Fruit fly (Drosophila melanogaster): Measurements from ENCODE around the gene CG33722.

The CG33722 gene

dm6 chr3R:8282727-8283126 lies 38.9 kb downstream of the CG33722 start (continued):
- TF ChIP-seq net (GFP tag; optimal IDR thresholded peaks at IDR 0.05) = no peak
- TF ChIP-seq vri (GFP tag; optimal IDR thresholded peaks at IDR 0.05) = peak; percentile 5
- TF ChIP-seq dac (GFP tag; optimal IDR thresholded peaks at IDR 0.05) = no peak
- no peak for TF ChIP-seq ss (GFP tag; optimal IDR thresholded peaks at IDR 0.05)
- no peak for TF ChIP-seq CG1621 (tag; optimal IDR thresholded peaks at IDR 0.05)
- TF ChIP-seq CG6808 (GFP tag; optimal IDR thresholded peaks at IDR 0.05) = no peak

dm6 chr3R:8284234-8284633 lies 40.4 kb downstream of the CG33722 start:
- TF ChIP-seq Hr4 (GFP tag; optimal IDR thresholded peaks at IDR 0.05) (no peak), ss (GFP tag; optimal IDR thresholded peaks at IDR 0.05) (no peak)

dm6 chr3R:8285727-8286344 lies 42.0 kb downstream of the CG33722 start:
- no peak for TF ChIP-seq Sox14 (GFP tag; optimal IDR thresholded peaks at IDR 0.05)
- TF ChIP-seq CG3919 (GFP tag; optimal IDR thresholded peaks at IDR 0.05) = no peak

dm6 chr3R:8287697-8288096 lies 43.8 kb downstream of the CG33722 start, which contains the start of gene Nazo:
TSS of gene Nazo (plus strand) at chr3R:8287876.
- no peak for TF ChIP-seq CG31627 (GFP tag; optimal IDR thresholded peaks at IDR 0.05)
- TF ChIP-seq CG11902 (GFP tag; optimal IDR thresholded peaks at IDR 0.05) = no peak
- no peak for TF ChIP-seq CG8319 (GFP tag; optimal IDR thresholded peaks at IDR 0.05)
- TF ChIP-seq fd85E (GFP tag; optimal IDR thresholded peaks at IDR 0.05) = no peak
- TF ChIP-seq net (GFP tag; optimal IDR thresholded peaks at IDR 0.05) = no peak
- TF ChIP-seq Smox (GFP tag; optimal IDR thresholded peaks at IDR 0.05) = no peak
- no peak for TF ChIP-seq OdsH (GFP tag; optimal IDR thresholded peaks at IDR 0.05)
- TF ChIP-seq CG6808 (GFP tag; optimal IDR thresholded peaks at IDR 0.05) = no peak
- TF ChIP-seq CG6792 (GFP tag; optimal IDR thresholded peaks at IDR 0.05) = no peak
- no peak for TF ChIP-seq pdm3 (GFP tag; optimal IDR thresholded peaks at IDR 0.05)
- TF ChIP-seq CG15336 (GFP tag; IDR thresholded peaks at IDR 0.05) = no peak
- no peak for TF ChIP-seq Met (GFP tag; optimal IDR thresholded peaks at IDR 0.05)
- TF ChIP-seq achi (GFP tag; optimal IDR thresholded peaks at IDR 0.05) = no peak
- TF ChIP-seq esn (GFP tag; optimal IDR thresholded peaks at IDR 0.05) = no peak
- no peak for TF ChIP-seq Gug (GFP tag; IDR thresholded peaks at IDR 0.05)
- no peak for TF ChIP-seq CG6276 (GFP tag; optimal IDR thresholded peaks at IDR 0.05)
- TF ChIP-seq dac (GFP tag; optimal IDR thresholded peaks at IDR 0.05) = no peak

- TF ChIP-seq svp (GFP tag) = peak; percentile 45
- no peak for TF ChIP-seq net (GFP tag; optimal IDR thresholded peaks at IDR 0.05)
These were observed 44.9 kb downstream of the CG33722 start for dm6 chr3R:8288790-8289189.

dm6 chr3R:8290478-8290877 lies 46.6 kb downstream of the CG33722 start, which contains the start of gene CG11672:
TSS of gene CG11672 (minus strand) at chr3R:8290578.
- no peak for TF ChIP-seq OdsH (GFP tag; optimal IDR thresholded peaks at IDR 0.05)
- no peak for TF ChIP-seq svp (GFP tag)

dm6 chr3R:8290940-8291339 lies 47.1 kb downstream of the CG33722 start, which contains the start of gene CG31464:
TSS of gene CG31464 (plus strand) at chr3R:8291240.
- TF ChIP-seq acj6 (GFP tag; optimal IDR thresholded peaks at IDR 0.05) = no peak
- no peak for TF ChIP-seq CG15336 (GFP tag; IDR thresholded peaks at IDR 0.05)
- TF ChIP-seq vri (GFP tag; optimal IDR thresholded peaks at IDR 0.05) = no peak
- no peak for TF ChIP-seq Eip78C (GFP tag)

- no peak for TF ChIP-seq Hr4 (GFP tag; optimal IDR thresholded peaks at IDR 0.05)
- TF ChIP-seq CG6163 (GFP tag; IDR thresholded peaks at IDR 0.05) = no peak
- TF ChIP-seq Eip78C (GFP tag) = no peak
- TF ChIP-seq CG11294 (GFP tag; IDR thresholded peaks at IDR 0.05) = no peak
- no peak for TF ChIP-seq Lpt (GFP tag; optimal IDR thresholded peaks at IDR 0.05)
- TF ChIP-seq CG11762 (GFP tag; optimal IDR thresholded peaks at IDR 0.05; ENCODE audit: insufficient read depth) = no peak
- TF ChIP-seq achi (GFP tag; optimal IDR thresholded peaks at IDR 0.05) = no peak
- TF ChIP-seq Smox (GFP tag; optimal IDR thresholded peaks at IDR 0.05) = no peak
- TF ChIP-seq ss (GFP tag; optimal IDR thresholded peaks at IDR 0.05) = no peak
- TF ChIP-seq Hr38 (GFP tag; optimal IDR thresholded peaks at IDR 0.05) = no peak
- TF ChIP-seq CG6792 (GFP tag; optimal IDR thresholded peaks at IDR 0.05) = no peak
- TF ChIP-seq eg (GFP tag; IDR thresholded peaks at IDR 0.05) = no peak
These were observed 48.2 kb downstream of the CG33722 start, which contains the start of gene CG31463 for dm6 chr3R:8292034-8292433. TSS of gene CG31463 (plus strand) at chr3R:8292335.

All from whole organism, prepupa.